Fruit fly (Drosophila melanogaster) whole organism, embryonic: ENCODE measurements around the gene BRWD3.
A peak's percentile ranks its signal among the peaks of the same experiment; 100 is the strongest.

Experiments used
- Adf1 ChIP-seq: fragments of 200-800 bp; sonication (Bioruptor generic); IDR thresholded peaks from 2 replicates; pipeline ENCODE4 v1.3.6; 2022; ENCODE audit warnings: missing biosample characterization, missing genetic modification characterization
- CG11398 ChIP-seq: fragments of 200-800 bp; sonication (Bioruptor generic); optimal IDR thresholded peaks from 2 replicates; lab custom pipeline; 2016; ENCODE audit warnings: missing biosample characterization, missing genetic modification characterization
- CG11723 ChIP-seq: fragments of 200-800 bp; sonication (Bioruptor generic); optimal IDR thresholded peaks from 2 replicates; lab custom pipeline; 2017; ENCODE audit warnings: missing biosample characterization, mild to moderate bottlenecking, missing genetic modification characterization
- CG1602 ChIP-seq: fragments of 200-800 bp; sonication (Bioruptor generic); optimal IDR thresholded peaks from 3 replicates; lab custom pipeline; 2016; ENCODE audit warnings: missing biosample characterization, missing genetic modification characterization
- CG16863 ChIP-seq: fragments of 200-800 bp; sonication (Bioruptor generic); optimal IDR thresholded peaks from 3 replicates; lab custom pipeline; 2016; ENCODE audit warnings: missing biosample characterization, missing genetic modification characterization
- CG17612 ChIP-seq: fragments of 200-800 bp; sonication (Bioruptor generic); IDR thresholded peaks from 2 replicates; pipeline ENCODE4 v1.3.6; 2022; ENCODE audit warnings: missing biosample characterization, missing genetic modification characterization
- CG17802 ChIP-seq: fragments of 200-800 bp; sonication (Bioruptor generic); optimal IDR thresholded peaks from 2 replicates; lab custom pipeline; 2018; ENCODE audit warnings: missing biosample characterization, mild to moderate bottlenecking, missing genetic modification characterization, moderate library complexity
- CG31365 ChIP-seq: fragments of 200-800 bp; sonication (Bioruptor generic); optimal IDR thresholded peaks from 2 replicates; lab custom pipeline; 2018; ENCODE audit warnings: missing biosample characterization, mild to moderate bottlenecking, missing genetic modification characterization
- CG31388 ChIP-seq: fragments of 200-800 bp; sonication (Bioruptor generic); optimal IDR thresholded peaks from 2 replicates; lab custom pipeline; 2016; ENCODE audit warnings: missing biosample characterization, missing genetic modification characterization
- CG32532 ChIP-seq: fragments of 200-800 bp; sonication (Bioruptor generic); IDR thresholded peaks from 2 replicates; pipeline ENCODE4 v1.3.6; 2022; ENCODE audit warnings: missing biosample characterization, missing genetic modification characterization
- CG33557 ChIP-seq: fragments of 200-800 bp; sonication (Bioruptor generic); optimal IDR thresholded peaks from 2 replicates; lab custom pipeline; 2019; ENCODE audit warnings: missing biosample characterization, mild to moderate bottlenecking, missing genetic modification characterization, moderate library complexity
- CG34422 ChIP-seq: fragments of 200-800 bp; sonication (Bioruptor generic); IDR thresholded peaks from 3 replicates; pipeline ENCODE4 v1.3.6; 2022; ENCODE audit warnings: missing biosample characterization, missing genetic modification characterization
- CG43689 ChIP-seq: fragments of 200-800 bp; sonication (Bioruptor generic); IDR thresholded peaks from 2 replicates; pipeline ENCODE4 v1.3.6; 2022; ENCODE audit warnings: missing biosample characterization, missing genetic modification characterization
- CG7357 ChIP-seq: fragments of 200-800 bp; sonication (Bioruptor generic); IDR thresholded peaks from 3 replicates; pipeline ENCODE4 v1.3.6; 2022; ENCODE audit warnings: missing biosample characterization, missing genetic modification characterization
- CG7556 ChIP-seq: fragments of 200-800 bp; sonication (Bioruptor generic); optimal IDR thresholded peaks from 2 replicates; lab custom pipeline; 2017; ENCODE audit warnings: missing biosample characterization, mild to moderate bottlenecking, missing genetic modification characterization
- CG8478 ChIP-seq: fragments of >200 bp; optimal IDR thresholded peaks from 2 replicates; lab custom pipeline; 2018
- Dip2 ChIP-seq: fragments of 200-800 bp; sonication (Bioruptor generic); IDR thresholded peaks from 2 replicates; pipeline ENCODE4 v1.3.6; 2022; ENCODE audit warnings: missing biosample characterization, missing genetic modification characterization
- Doc2 ChIP-seq: fragments of 200-800 bp; sonication (Bioruptor generic); IDR thresholded peaks from 2 replicates; pipeline ENCODE4 v1.3.6; 2022; ENCODE audit warnings: missing biosample characterization, missing genetic modification characterization
- Dp ChIP-seq: fragments of 200-800 bp; sonication (Bioruptor generic); optimal IDR thresholded peaks from 2 replicates; lab custom pipeline; 2018; ENCODE audit warnings: missing biosample characterization, mild to moderate bottlenecking, missing genetic modification characterization, moderate library complexity
- Ets97D ChIP-seq: fragments of 200-800 bp; sonication (Bioruptor generic); optimal IDR thresholded peaks from 3 replicates; lab custom pipeline; 2016; ENCODE audit warnings: missing biosample characterization, missing genetic modification characterization
- H15 ChIP-seq: fragments of 200-800 bp; sonication (Bioruptor generic); IDR thresholded peaks from 3 replicates; pipeline ENCODE4 v1.3.6; 2022; ENCODE audit warnings: missing biosample characterization, missing genetic modification characterization
- Hr39 ChIP-seq: fragments of >200 bp; optimal IDR thresholded peaks from 2 replicates; lab custom pipeline; 2017
- MBD-R2 ChIP-seq: fragments of 200-800 bp; sonication (Bioruptor generic); IDR thresholded peaks from 2 replicates; pipeline ENCODE4 v1.3.6; 2022; ENCODE audit warnings: missing biosample characterization, missing genetic modification characterization
- MESR4 ChIP-seq: fragments of 200-800 bp; sonication (Bioruptor generic); optimal IDR thresholded peaks from 2 replicates; lab custom pipeline; 2018; ENCODE audit warnings: missing biosample characterization, mild to moderate bottlenecking, missing genetic modification characterization, moderate library complexity
- Max ChIP-seq: fragments of 200-800 bp; sonication (Bioruptor generic); optimal IDR thresholded peaks from 2 replicates; lab custom pipeline; 2016; ENCODE audit warnings: missing biosample characterization, mild to moderate bottlenecking, missing genetic modification characterization
- NK7.1 ChIP-seq: fragments of 200-800 bp; sonication (Bioruptor generic); optimal IDR thresholded peaks from 3 replicates; lab custom pipeline; 2016; ENCODE audit warnings: missing biosample characterization, missing genetic modification characterization
- Rx ChIP-seq: fragments of 200-800 bp; sonication (Bioruptor generic); IDR thresholded peaks from 2 replicates; pipeline ENCODE4 v1.3.6; 2022; ENCODE audit warnings: missing biosample characterization, missing genetic modification characterization
- TFAM ChIP-seq: fragments of 200-800 bp; sonication (Bioruptor generic); optimal IDR thresholded peaks from 2 replicates; lab custom pipeline; 2017; ENCODE audit warnings: missing biosample characterization, missing genetic modification characterization, inconsistent platforms
- ac ChIP-seq: fragments of 200-800 bp; sonication (Bioruptor generic); optimal IDR thresholded peaks from 3 replicates; lab custom pipeline; 2017; ENCODE audit warnings: missing biosample characterization, mild to moderate bottlenecking, missing genetic modification characterization
- aop ChIP-seq: fragments of 200-800 bp; sonication (Bioruptor generic); IDR thresholded peaks from 2 replicates; pipeline ENCODE4 v1.3.6; 2022; ENCODE audit warnings: missing biosample characterization, missing genetic modification characterization
- cad ChIP-seq: fragments of >200 bp; optimal IDR thresholded peaks from 2 replicates; lab custom pipeline; 2017; ENCODE audit warnings: missing biosample characterization, missing genetic modification characterization
- chif ChIP-seq, 2 experiments: fragments of 200-800 bp; sonication (Bioruptor generic); optimal IDR thresholded peaks; 3 replicates each; lab custom pipeline; 2016; ENCODE audit warnings: missing biosample characterization in 2 of 2, missing genetic modification characterization in 2 of 2
- crc ChIP-seq: fragments of 200-800 bp; sonication (Bioruptor generic); optimal IDR thresholded peaks from 2 replicates; lab custom pipeline; 2016; ENCODE audit warnings: missing biosample characterization, missing genetic modification characterization
- esg ChIP-seq: fragments of 200-800 bp; sonication (Bioruptor generic); conservative IDR thresholded peaks from 2 replicates; pipeline ENCODE4 v1.3.6; 2022; ENCODE audit warnings: missing biosample characterization, missing genetic modification characterization
- eve ChIP-seq, 2 experiments: fragments of >200 bp; optimal IDR thresholded peaks; 2 replicates each; lab custom pipeline; 2017; ENCODE audit warnings: missing biosample characterization in 2 of 2, missing genetic modification characterization in 2 of 2
- gcm ChIP-seq: fragments of 200-800 bp; sonication (Bioruptor generic); optimal IDR thresholded peaks from 2 replicates; lab custom pipeline; 2019; ENCODE audit warnings: missing biosample characterization, mild to moderate bottlenecking, missing genetic modification characterization, moderate library complexity
- gsb ChIP-seq: fragments of 200-800 bp; sonication (Bioruptor generic); IDR thresholded peaks from 2 replicates; pipeline ENCODE4 v1.3.6; 2022; ENCODE audit warnings: missing biosample characterization, missing genetic modification characterization
- hth ChIP-seq: fragments of >200 bp; optimal IDR thresholded peaks from 2 replicates; lab custom pipeline; 2017; ENCODE audit warnings: inconsistent platforms
- lbe ChIP-seq: fragments of 200-800 bp; sonication (Bioruptor generic); optimal IDR thresholded peaks from 2 replicates; lab custom pipeline; 2016; ENCODE audit warnings: missing biosample characterization, mild to moderate bottlenecking, missing genetic modification characterization
- lov ChIP-seq, 2 experiments: fragments of 200-800 bp in 1 of 2; fragments of >200 bp in 1 of 2; sonication (Bioruptor generic) in 1 of 2; IDR thresholded peaks in 1 of 2; optimal IDR thresholded peaks in 1 of 2; 2 replicates in 1 of 2; 3 replicates in 1 of 2; pipeline versions ENCODE4 v1.3.6 to Lab custom; 2017 to 2022; ENCODE audit warnings: missing biosample characterization in 1 of 2, missing genetic modification characterization in 1 of 2
- mam ChIP-seq: fragments of 200-800 bp; sonication (Bioruptor generic); optimal IDR thresholded peaks from 3 replicates; lab custom pipeline; 2016; ENCODE audit warnings: missing biosample characterization, missing genetic modification characterization
- mirr ChIP-seq: fragments of 200-800 bp; sonication (Bioruptor generic); optimal IDR thresholded peaks from 3 replicates; lab custom pipeline; 2018; ENCODE audit warnings: missing biosample characterization, mild to moderate bottlenecking, missing genetic modification characterization
- onecut ChIP-seq: fragments of 200-800 bp; sonication (Bioruptor generic); IDR thresholded peaks from 2 replicates; pipeline ENCODE4 v1.3.6; 2022; ENCODE audit warnings: missing biosample characterization, missing genetic modification characterization
- pho ChIP-seq: fragments of 200-800 bp; sonication (Bioruptor generic); optimal IDR thresholded peaks from 2 replicates; lab custom pipeline; 2016; ENCODE audit warnings: missing biosample characterization, missing genetic modification characterization
- repo ChIP-seq: fragments of 200-800 bp; sonication (Bioruptor generic); optimal IDR thresholded peaks from 2 replicates; lab custom pipeline; 2016; ENCODE audit warnings: missing biosample characterization, missing genetic modification characterization
- sens ChIP-seq: fragments of 200-800 bp; sonication (Bioruptor generic); peaks from one replicate; lab custom pipeline; 2016; ENCODE audit warnings: missing biosample characterization, missing genetic modification characterization
- ttk ChIP-seq: fragments of 200-800 bp; sonication (Bioruptor generic); IDR thresholded peaks from 2 replicates; pipeline ENCODE4 v2.1.2; 2022; ENCODE audit warnings: missing biosample characterization, missing genetic modification characterization
- usp ChIP-seq: fragments of >200 bp; optimal IDR thresholded peaks from 2 replicates; lab custom pipeline; 2017; ENCODE audit warnings: missing biosample characterization, missing genetic modification characterization
- wdn ChIP-seq: fragments of 200-800 bp; sonication (Bioruptor generic); IDR thresholded peaks from 2 replicates; pipeline ENCODE4 v1.3.6; 2022; ENCODE audit warnings: missing biosample characterization, missing genetic modification characterization
- zen ChIP-seq: fragments of 200-800 bp; sonication (Bioruptor generic); optimal IDR thresholded peaks from 3 replicates; lab custom pipeline; 2018; ENCODE audit warnings: missing biosample characterization, mild to moderate bottlenecking, missing genetic modification characterization, moderate library complexity

Gene BRWD3

DNA sequence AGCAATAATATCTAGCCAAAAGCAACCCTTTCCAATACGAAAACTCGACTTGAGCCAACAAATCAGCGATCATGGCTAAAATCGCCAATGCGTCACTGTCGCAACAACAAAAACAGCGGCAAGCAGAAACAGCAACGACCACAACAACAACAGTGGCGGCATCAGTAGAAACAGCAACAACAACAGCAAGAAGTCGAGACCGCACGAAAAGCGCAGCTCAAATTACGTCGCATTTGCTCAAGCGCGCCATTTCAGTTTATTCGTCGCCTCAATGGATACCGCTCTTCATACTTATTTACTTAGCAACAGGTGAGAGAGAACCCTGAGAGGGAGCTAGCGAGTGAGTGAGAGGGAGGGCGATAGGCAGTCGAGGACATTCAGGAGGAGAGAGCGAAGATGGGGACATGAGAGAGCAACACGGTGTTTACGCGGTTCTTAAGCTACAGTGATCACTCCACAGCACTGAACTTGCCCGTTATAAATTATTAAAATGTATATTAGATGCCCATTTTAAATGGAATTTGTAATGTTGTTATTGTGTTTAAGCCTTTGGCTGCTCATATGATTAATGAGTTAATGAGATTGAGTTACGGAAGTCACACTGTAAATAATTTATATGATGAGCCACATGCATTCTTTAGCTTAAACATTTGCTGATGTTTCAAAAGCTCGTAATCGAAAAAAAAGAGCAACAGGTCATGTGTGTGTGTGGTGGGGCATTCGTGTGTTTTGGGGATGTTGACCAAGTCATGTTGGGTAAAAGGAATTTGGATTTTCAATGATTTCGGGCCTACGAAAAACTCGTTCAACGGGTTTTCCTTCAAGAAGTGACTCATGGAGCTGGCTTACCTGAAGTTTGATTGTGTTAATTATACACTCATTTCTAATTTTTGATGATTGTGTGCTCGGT is 23.0 kb upstream of the BRWD3 start (continued):
- peak; percentile 91 for TF ChIP-seq CG34422
- no peak for TF ChIP-seq usp (GFP tag; lab: Kevin White, UChicago)
- peak; percentile 67 for TF ChIP-seq Rx
- peak; percentile 73 for TF ChIP-seq onecut (GFP tag; lab: Robert Waterston, UW)
- TF ChIP-seq CG11723 (GFP tag; lab: Kevin White, UChicago): peak; percentile 58
- no peak for TF ChIP-seq Dip2
- no peak for TF ChIP-seq cad (GFP tag; lab: Kevin White, UChicago)
- TF ChIP-seq CG43689 (GFP tag; lab: Robert Waterston, UW): peak; percentile 46; the same call in 1 of the 2 replicates
- 0 out of 2 replicates have a peak, but pooled peaks have one; percentile 46 for TF ChIP-seq aop
- peak; percentile 81 for TF ChIP-seq CG33557
- TF ChIP-seq NK7.1: peak; percentile 69
- TF ChIP-seq pho: peak; percentile 59
- no peak for TF ChIP-seq Hr39
- TF ChIP-seq chif (GFP tag; optimal IDR thresholded peaks at IDR 0.05; lab: Kevin White, UChicago): peak; percentile 30 to 82
- peak; percentile 48 for TF ChIP-seq repo (GFP tag; lab: Kevin White, UChicago)
- TF ChIP-seq CG1602 (GFP tag; lab: Kevin White, UChicago): peak; percentile 76
- no peak for TF ChIP-seq CG8478 (lab: Kevin White, UChicago)
- peak; percentile 30; the same call in 1 of the 2 replicates for TF ChIP-seq Doc2
- no peak; the same call in 1 of the 2 replicates for TF ChIP-seq Adf1 (GFP tag; lab: Robert Waterston, UW)
- no peak for TF ChIP-seq Ets97D
- peak; percentile 61; the same call in 1 of the 2 replicates for TF ChIP-seq MBD-R2 (GFP tag; lab: Robert Waterston, UW)
- TF ChIP-seq sens (GFP tag; lab: Kevin White, UChicago): peak; percentile 96
- TF ChIP-seq CG7357: peak; percentile 67; the same call in 2 of the 3 replicates
- TF ChIP-seq zen (tag; lab: Kevin White, UChicago): peak; percentile 66
- peak; percentile 12 for TF ChIP-seq CG17802 (tag; lab: Kevin White, UChicago)
- peak; percentile 71 for TF ChIP-seq ac (GFP tag; lab: Kevin White, UChicago)
- peak; percentile 60 for TF ChIP-seq ttk (GFP tag; lab: Robert Waterston, UW)
- TF ChIP-seq mam (GFP tag; lab: Kevin White, UChicago): peak; percentile 75
- peak; percentile 45 for TF ChIP-seq crc (GFP tag; lab: Kevin White, UChicago)
- TF ChIP-seq lov (optimal IDR thresholded peaks at IDR 0.05; lab: Kevin White, UChicago): no peak
- 0 out of 3 replicates have a peak, but pooled peaks have one; percentile 83 for TF ChIP-seq lov (GFP tag; IDR thresholded peaks at IDR 0.05; lab: Robert Waterston, UW)
- no peak for TF ChIP-seq Dp
- TF ChIP-seq mirr (GFP tag; lab: Kevin White, UChicago): peak; percentile 42
- TF ChIP-seq H15: peak; percentile 68; the same call in 2 of the 3 replicates
- TF ChIP-seq CG31365: no peak
- peak; percentile 78 for TF ChIP-seq CG7556 (GFP tag; lab: Kevin White, UChicago)
- peak; percentile 75 for TF ChIP-seq esg (GFP tag; lab: Robert Waterston, UW)
- TF ChIP-seq CG17612 (GFP tag; lab: Robert Waterston, UW): peak; percentile 55; the same call in 1 of the 2 replicates
- peak; percentile 68 for TF ChIP-seq gsb (GFP tag; lab: Robert Waterston, UW)
- peak; percentile 22 for TF ChIP-seq CG31388 (GFP tag; lab: Kevin White, UChicago)
- TF ChIP-seq gcm (GFP tag; lab: Kevin White, UChicago): peak; percentile 29
- TF ChIP-seq eve (GFP tag; optimal IDR thresholded peaks at IDR 0.05; lab: Kevin White, UChicago): peak in 1 of 2 experiments; percentile 82
- peak; percentile 36 for TF ChIP-seq TFAM (GFP tag; lab: Kevin White, UChicago)
- TF ChIP-seq hth (lab: Kevin White, UChicago): no peak
- peak; percentile 98 for TF ChIP-seq lbe (GFP tag; lab: Kevin White, UChicago)
- TF ChIP-seq MESR4 (GFP tag; lab: Kevin White, UChicago): peak; percentile 4
- peak; percentile 52 for TF ChIP-seq CG11398 (GFP tag; lab: Kevin White, UChicago)
- peak; percentile 82 for TF ChIP-seq wdn (GFP tag; lab: Robert Waterston, UW)
- peak; percentile 33 for TF ChIP-seq CG16863 (GFP tag; lab: Kevin White, UChicago)
- TF ChIP-seq Max (GFP tag; lab: Kevin White, UChicago): peak; percentile 50
- TF ChIP-seq CG32532: peak; percentile 82
